Fruit fly (Drosophila melanogaster) whole organism: ENCODE measurements around the gene Est-Q.

Experiments used
- CG8478 ChIP-seq: fragments of >200 bp; optimal IDR thresholded peaks from 2 replicates; lab custom pipeline; 2018; ENCODE audit warnings: inconsistent platforms
- Dll ChIP-seq: fragments of >200 bp; optimal IDR thresholded peaks from 2 replicates; lab custom pipeline; 2017
- EcR ChIP-seq, 2 experiments: fragments of >200 bp; optimal IDR thresholded peaks; 2 replicates each; lab custom pipeline; 2017; ENCODE audit warnings: missing biosample characterization in 2 of 2, missing genetic modification characterization in 2 of 2, missing genetic modification reagents in 2 of 2
- pan ChIP-seq: fragments of >200 bp; optimal IDR thresholded peaks from 2 replicates; lab custom pipeline; 2017
- psq ChIP-seq: fragments of >200 bp; optimal IDR thresholded peaks from 2 replicates; lab custom pipeline; 2017
- usp ChIP-seq: fragments of >200 bp; optimal IDR thresholded peaks from 2 replicates; lab custom pipeline; 2017; ENCODE audit warnings: missing biosample characterization, missing genetic modification characterization, mixed read lengths

DNA sequence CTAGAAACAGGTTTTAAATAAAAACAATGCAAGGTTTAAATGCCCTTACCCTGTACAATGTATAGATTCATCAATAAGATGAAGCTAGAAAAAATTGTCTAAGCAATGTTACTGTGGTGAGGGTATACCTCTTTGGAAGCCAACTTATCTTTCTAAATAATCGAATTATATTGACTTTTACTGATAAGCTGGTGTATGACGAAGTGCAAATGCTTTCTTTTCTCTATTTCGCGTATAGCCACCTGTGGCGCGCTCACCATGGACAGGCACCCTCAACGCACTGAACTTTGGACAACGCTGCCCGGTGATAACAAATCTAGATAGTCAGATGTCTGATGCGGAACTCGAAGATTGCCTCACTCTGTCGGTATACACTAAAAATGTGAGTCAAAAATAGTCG is 707 bp downstream of the Est-Q start:
- TF ChIP-seq usp (GFP tag; lab: Kevin White, UChicago) (no peak), CG8478 (lab: Kevin White, UChicago) (no peak), psq (lab: Kevin White, UChicago) (no peak), pan (lab: Kevin White, UChicago) (no peak), EcR (GFP tag; optimal IDR thresholded peaks at IDR 0.05; lab: Kevin White, UChicago) (no peak), Dll (no peak)
